Worm (Caenorhabditis elegans) whole organism, L2 larva: ENCODE measurements around the gene C05D9.3.

Experiments used
- C34F6.9 ChIP-seq: fragments of 150-350 bp; optimal IDR thresholded peaks from 2 replicates; lab custom pipeline; 2014; ENCODE audit warnings: missing biosample characterization, missing genetic modification characterization
- F13H6.1 ChIP-seq: sonication (generic microtip); optimal IDR thresholded peaks from 2 replicates; lab custom pipeline; 2016; ENCODE audit warnings: missing genetic modification characterization, missing compliant biosample characterization
- R02D3.7 ChIP-seq: fragments of 150-350 bp; optimal IDR thresholded peaks from 2 replicates; lab custom pipeline; 2014; ENCODE audit warnings: missing biosample characterization, missing genetic modification characterization
- Y55F3AM.14 ChIP-seq: fragments of 200-800 bp; sonication (Bioruptor generic); optimal IDR thresholded peaks from 2 replicates; lab custom pipeline; 2018; ENCODE audit warnings: mild to moderate bottlenecking, missing genetic modification characterization, missing compliant biosample characterization
- ZK546.5 ChIP-seq: sonication (generic microtip); optimal IDR thresholded peaks from 2 replicates; lab custom pipeline; 2017; ENCODE audit warnings: missing biosample characterization, missing genetic modification characterization
- alr-1 ChIP-seq: fragments of 150-350 bp; optimal IDR thresholded peaks from 2 replicates; lab custom pipeline; 2014; ENCODE audit warnings: missing biosample characterization, missing genetic modification characterization
- aly-2 ChIP-seq: fragments of 150-350 bp; optimal IDR thresholded peaks from 2 replicates; lab custom pipeline; 2014; ENCODE audit warnings: missing biosample characterization, missing genetic modification characterization
- ama-1 ChIP-seq: fragments of 150-350 bp; optimal IDR thresholded peaks from 2 replicates; lab custom pipeline; 2018; ENCODE audit warnings: inconsistent platforms
- blmp-1 ChIP-seq: sonication (generic microtip); optimal IDR thresholded peaks from 2 replicates; lab custom pipeline; 2017; ENCODE audit warnings: missing genetic modification characterization, mild to moderate bottlenecking, missing compliant biosample characterization, antibody characterized with exemption, moderate library complexity; ENCODE audit not compliant: insufficient read depth
- ceh-16 ChIP-seq: fragments of 150-350 bp; optimal IDR thresholded peaks from 2 replicates; lab custom pipeline; 2014; ENCODE audit warnings: missing biosample characterization, missing genetic modification characterization
- ceh-82 ChIP-seq: fragments of 150-350 bp; optimal IDR thresholded peaks from 2 replicates; lab custom pipeline; 2014; ENCODE audit warnings: missing biosample characterization, missing genetic modification characterization
- crh-2 ChIP-seq: sonication (generic microtip); optimal IDR thresholded peaks from 2 replicates; lab custom pipeline; 2017; ENCODE audit warnings: missing biosample characterization, missing genetic modification characterization
- dmd-4 ChIP-seq: sonication (generic microtip); optimal IDR thresholded peaks from 2 replicates; lab custom pipeline; 2017; ENCODE audit warnings: missing biosample characterization, missing genetic modification characterization
- egl-27 ChIP-seq: sonication (generic microtip); optimal IDR thresholded peaks from 3 replicates; lab custom pipeline; 2017; ENCODE audit warnings: missing biosample characterization, missing genetic modification reagents, missing genetic modification characterization
- elt-1 ChIP-seq: fragments of 150-350 bp; optimal IDR thresholded peaks from 2 replicates; lab custom pipeline; 2014; ENCODE audit warnings: missing biosample characterization, missing genetic modification characterization
- elt-3 ChIP-seq: sonication (generic microtip); optimal IDR thresholded peaks from 2 replicates; lab custom pipeline; 2017; ENCODE audit warnings: missing biosample characterization, missing genetic modification characterization
- fos-1 ChIP-seq: fragments of 150-350 bp; optimal IDR thresholded peaks from 2 replicates; lab custom pipeline; 2014; ENCODE audit warnings: missing biosample characterization, missing genetic modification characterization
- gmeb-1 ChIP-seq: fragments of 150-350 bp; optimal IDR thresholded peaks from 2 replicates; lab custom pipeline; 2014; ENCODE audit warnings: missing biosample characterization, missing genetic modification characterization
- lin-11 ChIP-seq: fragments of 150-350 bp; sonication (generic microtip); optimal IDR thresholded peaks from 2 replicates; lab custom pipeline; 2014; ENCODE audit warnings: missing biosample characterization, missing genetic modification characterization, inconsistent platforms, mixed read lengths
- lin-13 ChIP-seq: fragments of 150-350 bp; optimal IDR thresholded peaks from 2 replicates; lab custom pipeline; 2014; ENCODE audit warnings: missing biosample characterization, missing genetic modification reagents, missing genetic modification characterization
- lin-39 ChIP-seq: fragments of 150-350 bp; optimal IDR thresholded peaks from 2 replicates; lab custom pipeline; 2014; ENCODE audit warnings: missing biosample characterization, missing genetic modification reagents, missing genetic modification characterization
- lsy-2 ChIP-seq, 2 experiments: fragments of 150-350 bp in 1 of 2; sonication (generic microtip) in 1 of 2; optimal IDR thresholded peaks; 2 replicates each; lab custom pipeline; 2014 to 2017; ENCODE audit warnings: missing biosample characterization in 2 of 2, missing genetic modification characterization in 2 of 2
- mab-5 ChIP-seq: fragments of 150-350 bp; optimal IDR thresholded peaks from 2 replicates; lab custom pipeline; 2014; ENCODE audit warnings: missing biosample characterization, missing genetic modification characterization
- mbf-1 ChIP-seq: sonication (generic microtip); optimal IDR thresholded peaks from 2 replicates; lab custom pipeline; 2017; ENCODE audit warnings: missing biosample characterization, missing genetic modification characterization
- mdl-1 ChIP-seq, 2 experiments: fragments of 150-350 bp in 1 of 2; sonication (generic microtip) in 1 of 2; optimal IDR thresholded peaks; 2 replicates each; lab custom pipeline; 2017; ENCODE audit warnings: missing biosample characterization in 2 of 2, missing genetic modification characterization in 2 of 2
- nhr-10 ChIP-seq: sonication (generic microtip); optimal IDR thresholded peaks from 2 replicates; lab custom pipeline; 2017; ENCODE audit warnings: missing biosample characterization, missing genetic modification characterization
- nhr-11 ChIP-seq: fragments of 150-350 bp; optimal IDR thresholded peaks from 2 replicates; lab custom pipeline; 2014; ENCODE audit warnings: missing biosample characterization, missing genetic modification characterization
- nhr-12 ChIP-seq: fragments of 150-350 bp; optimal IDR thresholded peaks from 2 replicates; lab custom pipeline; 2014; ENCODE audit warnings: missing biosample characterization, missing genetic modification characterization
- nhr-129 ChIP-seq: fragments of 150-350 bp; optimal IDR thresholded peaks from 2 replicates; lab custom pipeline; 2014; ENCODE audit warnings: missing biosample characterization, missing genetic modification characterization
- nhr-21 ChIP-seq: fragments of 150-350 bp; optimal IDR thresholded peaks from 2 replicates; lab custom pipeline; 2014; ENCODE audit warnings: missing biosample characterization, missing genetic modification characterization
- nhr-23 ChIP-seq: fragments of 150-350 bp; optimal IDR thresholded peaks from 2 replicates; lab custom pipeline; 2014; ENCODE audit warnings: missing biosample characterization, missing genetic modification reagents, missing genetic modification characterization
- nhr-237 ChIP-seq: fragments of 150-350 bp; optimal IDR thresholded peaks from 2 replicates; lab custom pipeline; 2014; ENCODE audit warnings: missing biosample characterization, missing genetic modification characterization
- nhr-25 ChIP-seq: fragments of 150-350 bp; sonication (generic microtip); optimal IDR thresholded peaks from 3 replicates; lab custom pipeline; 2014; ENCODE audit warnings: missing biosample characterization, missing genetic modification characterization
- nhr-6 ChIP-seq: fragments of 150-350 bp; optimal IDR thresholded peaks from 2 replicates; lab custom pipeline; 2014; ENCODE audit warnings: missing biosample characterization, missing genetic modification characterization
- nhr-77 ChIP-seq: fragments of 150-350 bp; optimal IDR thresholded peaks from 2 replicates; lab custom pipeline; 2014; ENCODE audit warnings: missing biosample characterization, missing genetic modification characterization
- sem-4 ChIP-seq: fragments of 150-350 bp; optimal IDR thresholded peaks from 2 replicates; lab custom pipeline; 2014; ENCODE audit warnings: missing biosample characterization, missing genetic modification reagents, missing genetic modification characterization
- skn-1 ChIP-seq: sonication (generic microtip); optimal IDR thresholded peaks from 2 replicates; lab custom pipeline; 2017; ENCODE audit warnings: missing biosample characterization, missing genetic modification characterization
- sma-9 ChIP-seq, 2 experiments: fragments of 150-350 bp in 1 of 2; sonication (generic microtip) in 1 of 2; optimal IDR thresholded peaks; 2 replicates each; lab custom pipeline; 2014 to 2016; ENCODE audit warnings: missing genetic modification characterization in 2 of 2, mild to moderate bottlenecking in 1 of 2, missing biosample characterization in 1 of 2, missing compliant biosample characterization in 1 of 2, missing genetic modification reagents in 1 of 2, moderate library complexity in 1 of 2
- snpc-4 ChIP-seq: fragments of 150-350 bp; optimal IDR thresholded peaks from 2 replicates; lab custom pipeline; 2014; ENCODE audit warnings: missing biosample characterization, missing genetic modification characterization
- unc-39 ChIP-seq: fragments of 150-350 bp; optimal IDR thresholded peaks from 2 replicates; lab custom pipeline; 2014; ENCODE audit warnings: missing biosample characterization, missing genetic modification characterization
- unc-55 ChIP-seq: fragments of 150-350 bp; sonication (generic microtip); optimal IDR thresholded peaks from 3 replicates; lab custom pipeline; 2014; ENCODE audit warnings: missing biosample characterization, missing genetic modification reagents, missing genetic modification characterization
- unc-62 ChIP-seq: fragments of 150-350 bp; optimal IDR thresholded peaks from 2 replicates; lab custom pipeline; 2014; ENCODE audit warnings: missing biosample characterization, missing genetic modification reagents, missing genetic modification characterization
- zag-1 ChIP-seq: fragments of 150-350 bp; optimal IDR thresholded peaks from 2 replicates; lab custom pipeline; 2014; ENCODE audit warnings: missing biosample characterization, missing genetic modification characterization
- ztf-1 ChIP-seq: fragments of 200-800 bp; sonication (Bioruptor generic); conservative IDR thresholded peaks from 2 replicates; pipeline ENCODE4 v1.3.6; 2022; ENCODE audit warnings: missing genetic modification characterization, missing compliant biosample characterization
- ztf-11 ChIP-seq: sonication (generic microtip); optimal IDR thresholded peaks from 2 replicates; lab custom pipeline; 2017; ENCODE audit warnings: missing biosample characterization, missing genetic modification characterization
- ztf-4 ChIP-seq: fragments of 150-350 bp; optimal IDR thresholded peaks from 2 replicates; lab custom pipeline; 2014; ENCODE audit warnings: missing biosample characterization, missing genetic modification characterization

The C05D9.3 gene

DNA sequence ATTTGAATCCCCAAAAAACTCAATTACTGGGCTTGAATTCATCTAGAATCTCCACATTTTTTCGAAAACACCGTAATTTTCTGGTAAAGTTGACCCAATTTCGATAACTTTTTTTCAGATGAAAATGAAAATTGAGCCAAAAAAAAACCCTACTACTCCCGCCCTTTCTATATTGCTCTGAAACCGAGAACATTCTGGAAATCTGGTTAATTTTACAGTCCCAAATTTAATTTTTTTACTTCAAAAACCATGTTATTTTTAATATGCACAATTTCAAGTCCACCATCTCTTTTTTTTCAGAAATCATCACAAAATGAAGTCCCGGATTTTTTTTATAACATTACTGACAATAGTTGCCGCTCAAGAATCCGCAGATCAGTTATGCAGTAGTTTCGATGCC lies at the start of gene C05D9.3:
Gene C05D9.3 (plus strand): TSS at position 301 of the 400 bp plus-strand sequence.
- TF ChIP-seq fos-1 (tag; lab: Kevin White, UChicago) (no peak), nhr-237 (tag; lab: Kevin White, UChicago) (no peak), lin-11 (tag; lab: Kevin White, UChicago) (no peak), egl-27 (no peak), elt-1 (no peak), dmd-4 (tag; lab: Kevin White, UChicago) (no peak), nhr-6 (tag; lab: Kevin White, UChicago) (no peak)

- TF ChIP-seq sem-4 (tag; lab: Kevin White, UChicago), result peak; percentile 63
- no peak for TF ChIP-seq ceh-16
- TF ChIP-seq aly-2, result no peak
- peak; percentile 53 for TF ChIP-seq F13H6.1 (tag; lab: Kevin White, UChicago)
- peak in 1 of 2 experiments; percentile 3 for TF ChIP-seq mdl-1 (tag; optimal IDR thresholded peaks at IDR 0.05; lab: Kevin White, UChicago)
- no peak for TF ChIP-seq ZK546.5 (tag; lab: Kevin White, UChicago)
- peak in 1 of 2 experiments; percentile 43 for TF ChIP-seq lsy-2 (tag; optimal IDR thresholded peaks at IDR 0.05; lab: Kevin White, UChicago)
- TF ChIP-seq zag-1 (tag; lab: Kevin White, UChicago), result peak; percentile 76
- peak; percentile 22 for TF ChIP-seq unc-55
- peak; percentile 34 for TF ChIP-seq C34F6.9 (tag; lab: Kevin White, UChicago)
- TF ChIP-seq nhr-23 (tag; lab: Kevin White, UChicago), result no peak
- TF ChIP-seq nhr-129 (tag; lab: Kevin White, UChicago), result peak; percentile 23
Observed at ce11 chrX:1062403-1063073, 49.2 kb upstream of the C05D9.3 start, which contains the start of gene unc-1. unc-1 (minus strand) TSS chrX:1062453.

- TF ChIP-seq elt-1 (no peak), skn-1 (tag; lab: Kevin White, UChicago) (no peak), fos-1 (tag; lab: Kevin White, UChicago) (no peak), sma-9 (GFP tag; optimal IDR thresholded peaks at IDR 0.05; lab: Kevin White, UChicago) (peak; percentile 38), sma-9 (tag; optimal IDR thresholded peaks at IDR 0.05; lab: Kevin White, UChicago) (no peak), lin-13 (GFP tag; lab: Kevin White, UChicago) (peak; percentile 15), lin-11 (tag; lab: Kevin White, UChicago) (peak; percentile 11), nhr-11 (tag; lab: Kevin White, UChicago) (no peak), F13H6.1 (tag; lab: Kevin White, UChicago) (peak; percentile 78), ztf-4 (tag; lab: Kevin White, UChicago) (no peak), sem-4 (tag; lab: Kevin White, UChicago) (peak; percentile 6), nhr-237 (tag; lab: Kevin White, UChicago) (no peak), mdl-1 (tag; optimal IDR thresholded peaks at IDR 0.05; lab: Kevin White, UChicago) (peak in 1 of 2 experiments; percentile 62), mab-5 (tag; lab: Kevin White, UChicago) (peak; percentile 59), unc-55 (peak; percentile 83), lin-39 (tag; lab: Kevin White, UChicago) (no peak), alr-1 (tag; lab: Kevin White, UChicago) (no peak), ztf-11 (tag; lab: Kevin White, UChicago) (no peak), R02D3.7 (no peak), Y55F3AM.14 (peak; percentile 23), nhr-6 (tag; lab: Kevin White, UChicago) (no peak), nhr-21 (tag; lab: Kevin White, UChicago) (no peak), gmeb-1 (tag; lab: Kevin White, UChicago) (no peak), ceh-82 (tag; lab: Kevin White, UChicago) (no peak), blmp-1 (tag; lab: Kevin White, UChicago) (no peak), egl-27 (no peak), lsy-2 (tag; optimal IDR thresholded peaks at IDR 0.05; lab: Kevin White, UChicago) (peak; percentile 9 to 56), nhr-12 (tag; lab: Kevin White, UChicago) (no peak), snpc-4 (tag; lab: Kevin White, UChicago) (peak; percentile 31), elt-3 (no peak), nhr-10 (tag; lab: Kevin White, UChicago) (no peak), dmd-4 (tag; lab: Kevin White, UChicago) (no peak), unc-39 (tag; lab: Kevin White, UChicago) (no peak), ZK546.5 (tag; lab: Kevin White, UChicago) (no peak), zag-1 (tag; lab: Kevin White, UChicago) (peak; percentile 76), C34F6.9 (tag; lab: Kevin White, UChicago) (peak; percentile 67), crh-2 (tag; lab: Kevin White, UChicago) (peak; percentile 38), unc-62 (GFP tag; lab: Kevin White, UChicago) (no peak), nhr-23 (tag; lab: Kevin White, UChicago) (no peak), nhr-25 (tag; lab: Kevin White, UChicago) (no peak), ceh-16 (no peak), aly-2 (no peak), nhr-77 (tag; lab: Kevin White, UChicago) (no peak), ama-1 (lab: Kevin White, UChicago) (no peak), nhr-129 (tag; lab: Kevin White, UChicago) (peak; percentile 61), ztf-1 (GFP tag; lab: Robert Waterston, UW) (no peak), mbf-1 (tag; lab: Kevin White, UChicago) (no peak)
Observed at ce11 chrX:1064064-1064463, 47.6 kb upstream of the C05D9.3 start.
